Fruit fly (Drosophila melanogaster) whole organism, embryonic: ENCODE results near the gene snz.

Experiments used
- Atf-2 ChIP-seq: fragments of 200-800 bp; sonication (Bioruptor generic); optimal IDR thresholded peaks from 2 replicates; lab custom pipeline; 2016; ENCODE audit warnings: missing biosample characterization, missing genetic modification characterization
- Awh ChIP-seq: fragments of 200-800 bp; sonication (Bioruptor generic); IDR thresholded peaks from 2 replicates; pipeline ENCODE4, ENCODE4 v1.3.6; 2022; ENCODE audit warnings: missing biosample characterization, missing genetic modification characterization
- C15 ChIP-seq: fragments of 200-800 bp; sonication (Bioruptor generic); IDR thresholded peaks from 3 replicates; pipeline ENCODE4 v1.3.6; 2022; ENCODE audit warnings: missing biosample characterization, missing genetic modification characterization
- CG10431 ChIP-seq: fragments of 200-800 bp; sonication (Bioruptor generic); optimal IDR thresholded peaks from 3 replicates; lab custom pipeline; 2018; ENCODE audit warnings: missing biosample characterization, mild to moderate bottlenecking, missing genetic modification characterization
- CG10543 ChIP-seq: fragments of 200-800 bp; sonication (Bioruptor generic); optimal IDR thresholded peaks from 3 replicates; lab custom pipeline; 2017; ENCODE audit warnings: missing biosample characterization, mild to moderate bottlenecking, missing genetic modification characterization, moderate library complexity
- CG10565 ChIP-seq: fragments of 200-800 bp; sonication (Bioruptor generic); optimal IDR thresholded peaks from 3 replicates; lab custom pipeline; 2016; ENCODE audit warnings: missing biosample characterization, mild to moderate bottlenecking, missing genetic modification characterization
- CG10959 ChIP-seq: fragments of 200-800 bp; sonication (Bioruptor generic); IDR thresholded peaks from 2 replicates; pipeline ENCODE4 v1.3.6; 2022; ENCODE audit warnings: missing biosample characterization, missing genetic modification characterization
- CG12155 ChIP-seq: fragments of 200-800 bp; sonication (Bioruptor generic); optimal IDR thresholded peaks from 3 replicates; lab custom pipeline; 2016; ENCODE audit warnings: missing biosample characterization, missing genetic modification characterization
- CG15011 ChIP-seq: fragments of 200-800 bp; sonication (Bioruptor generic); optimal IDR thresholded peaks from 3 replicates; lab custom pipeline; 2018; ENCODE audit warnings: missing biosample characterization, mild to moderate bottlenecking, missing genetic modification characterization
- CG1529 ChIP-seq: fragments of 200-800 bp; sonication (Bioruptor generic); optimal IDR thresholded peaks from 3 replicates; lab custom pipeline; 2018; ENCODE audit warnings: missing biosample characterization, missing genetic modification characterization
- CG1647 ChIP-seq: fragments of 200-800 bp; sonication (Bioruptor generic); optimal IDR thresholded peaks from 3 replicates; lab custom pipeline; 2016; ENCODE audit warnings: missing biosample characterization, missing genetic modification characterization
- CG18619 ChIP-seq: fragments of 200-800 bp; sonication (Bioruptor generic); optimal IDR thresholded peaks from 3 replicates; lab custom pipeline; 2017; ENCODE audit warnings: missing biosample characterization, mild to moderate bottlenecking, missing genetic modification characterization
- CG2202 ChIP-seq: fragments of 200-800 bp; sonication (Bioruptor generic); optimal IDR thresholded peaks from 2 replicates; lab custom pipeline; 2018; ENCODE audit warnings: missing biosample characterization, mild to moderate bottlenecking, missing genetic modification characterization
- CG2712 ChIP-seq: fragments of 200-800 bp; optimal IDR thresholded peaks from 3 replicates; lab custom pipeline; 2019; ENCODE audit warnings: missing biosample characterization, mild to moderate bottlenecking, missing genetic modification characterization, moderate library complexity
- CG3065 ChIP-seq: fragments of 200-800 bp; sonication (Bioruptor generic); optimal IDR thresholded peaks from 2 replicates; lab custom pipeline; 2016; ENCODE audit warnings: missing biosample characterization, missing genetic modification characterization
- CG31388 ChIP-seq: fragments of 200-800 bp; sonication (Bioruptor generic); optimal IDR thresholded peaks from 2 replicates; lab custom pipeline; 2016; ENCODE audit warnings: missing biosample characterization, missing genetic modification characterization
- CG4730 ChIP-seq: fragments of 200-800 bp; sonication (Bioruptor generic); IDR thresholded peaks from 2 replicates; pipeline ENCODE4 v1.3.6; 2022; ENCODE audit warnings: missing biosample characterization, missing genetic modification characterization
- CG5953 ChIP-seq: fragments of 200-800 bp; sonication (Bioruptor generic); IDR thresholded peaks from 2 replicates; pipeline ENCODE4 v1.3.6; 2022; ENCODE audit warnings: missing biosample characterization, missing genetic modification characterization
- CG8089 ChIP-seq: fragments of 200-800 bp; sonication (Bioruptor generic); optimal IDR thresholded peaks from 3 replicates; lab custom pipeline; 2016; ENCODE audit warnings: missing biosample characterization, missing genetic modification characterization
- CG8290 ChIP-seq, 3 experiments: fragments of 200-800 bp; sonication (Bioruptor generic); optimal IDR thresholded peaks; 2 replicates each; lab custom pipeline; 2016 to 2019; ENCODE audit warnings: missing biosample characterization in 3 of 3, missing genetic modification characterization in 3 of 3, mild to moderate bottlenecking in 2 of 3, moderate library complexity in 1 of 3
- CG8765 ChIP-seq: fragments of 200-800 bp; sonication (Bioruptor generic); IDR thresholded peaks from 2 replicates; pipeline ENCODE4 v1.3.6; 2022; ENCODE audit warnings: missing biosample characterization, missing genetic modification characterization
- CG9437 ChIP-seq: fragments of 200-800 bp; sonication (Bioruptor generic); optimal IDR thresholded peaks from 2 replicates; lab custom pipeline; 2018; ENCODE audit warnings: missing biosample characterization, mild to moderate bottlenecking, missing genetic modification characterization
- Camta ChIP-seq: fragments of 200-800 bp; sonication (Bioruptor generic); optimal IDR thresholded peaks from 2 replicates; lab custom pipeline; 2016; ENCODE audit warnings: missing biosample characterization, missing genetic modification characterization
- CkIIα-i1 ChIP-seq: fragments of 200-800 bp; sonication (Bioruptor generic); IDR thresholded peaks from 2 replicates; pipeline ENCODE4 v1.3.6; 2022; ENCODE audit warnings: missing biosample characterization, missing genetic modification characterization
- Dad ChIP-seq: fragments of 200-800 bp; sonication (Bioruptor generic); optimal IDR thresholded peaks from 3 replicates; lab custom pipeline; 2016; ENCODE audit warnings: missing biosample characterization, missing genetic modification characterization
- Doc3 ChIP-seq: fragments of 200-800 bp; sonication (Bioruptor generic); IDR thresholded peaks from 3 replicates; pipeline ENCODE4 v1.3.6; 2022; ENCODE audit warnings: missing biosample characterization, missing genetic modification characterization; ENCODE audit not compliant: partially characterized antibody
- Drgx ChIP-seq: fragments of 200-800 bp; sonication (Bioruptor generic); IDR thresholded peaks from 2 replicates; pipeline ENCODE4 v1.3.6; 2022; ENCODE audit warnings: missing biosample characterization, missing genetic modification characterization
- Kr ChIP-seq: fragments of 200-800 bp; sonication (Bioruptor generic); optimal IDR thresholded peaks from 2 replicates; lab custom pipeline; 2017; ENCODE audit warnings: missing biosample characterization, mild to moderate bottlenecking, missing genetic modification characterization
- Lpt ChIP-seq: fragments of >200 bp; optimal IDR thresholded peaks from 2 replicates; lab custom pipeline; 2018; ENCODE audit warnings: missing biosample characterization, missing genetic modification characterization
- MBD-R2 ChIP-seq: fragments of 200-800 bp; sonication (Bioruptor generic); IDR thresholded peaks from 2 replicates; pipeline ENCODE4 v1.3.6; 2022; ENCODE audit warnings: missing biosample characterization, missing genetic modification characterization
- Nf-YC ChIP-seq: fragments of 200-800 bp; optimal IDR thresholded peaks from 3 replicates; lab custom pipeline; 2019; ENCODE audit warnings: missing biosample characterization, mild to moderate bottlenecking, missing genetic modification characterization, moderate library complexity
- Side ChIP-seq: fragments of 200-800 bp; sonication (Bioruptor generic); optimal IDR thresholded peaks from 2 replicates; lab custom pipeline; 2016; ENCODE audit warnings: missing biosample characterization, missing genetic modification characterization
- amos ChIP-seq: fragments of 200-800 bp; sonication (Bioruptor generic); IDR thresholded peaks from 2 replicates; pipeline ENCODE4 v1.3.6; 2022; ENCODE audit warnings: missing biosample characterization, missing genetic modification characterization; ENCODE audit not compliant: partially characterized antibody
- aop ChIP-seq: fragments of 200-800 bp; sonication (Bioruptor generic); IDR thresholded peaks from 2 replicates; pipeline ENCODE4 v1.3.6; 2022; ENCODE audit warnings: missing biosample characterization, missing genetic modification characterization
- bsh ChIP-seq, 2 experiments: fragments of 200-800 bp; sonication (Bioruptor generic); optimal IDR thresholded peaks; 2 replicates each; lab custom pipeline; 2017 to 2018; ENCODE audit warnings: mild to moderate bottlenecking in 2 of 2, missing biosample characterization in 2 of 2, missing genetic modification characterization in 2 of 2, moderate library complexity in 1 of 2
- cg ChIP-seq: fragments of 200-800 bp; sonication (Bioruptor generic); optimal IDR thresholded peaks from 3 replicates; lab custom pipeline; 2019; ENCODE audit warnings: missing biosample characterization, mild to moderate bottlenecking, missing genetic modification characterization, moderate library complexity
- chif ChIP-seq, 2 experiments: fragments of 200-800 bp; sonication (Bioruptor generic); optimal IDR thresholded peaks; 3 replicates each; lab custom pipeline; 2016; ENCODE audit warnings: missing biosample characterization in 2 of 2, missing genetic modification characterization in 2 of 2
- crol ChIP-seq: fragments of 200-800 bp; sonication (Bioruptor generic); IDR thresholded peaks from 2 replicates; pipeline ENCODE4 v1.3.6; 2022; ENCODE audit warnings: missing biosample characterization, missing genetic modification characterization
- disco-r ChIP-seq: fragments of 200-800 bp; sonication (Bioruptor generic); optimal IDR thresholded peaks from 2 replicates; lab custom pipeline; 2016; ENCODE audit warnings: missing biosample characterization, missing genetic modification characterization
- gem ChIP-seq: fragments of 200-800 bp; sonication (Bioruptor generic); optimal IDR thresholded peaks from 2 replicates; lab custom pipeline; 2019; ENCODE audit warnings: missing biosample characterization, mild to moderate bottlenecking, missing genetic modification characterization, moderate library complexity
- h ChIP-seq: fragments of >200 bp; optimal IDR thresholded peaks from 2 replicates; lab custom pipeline; 2017
- hbn ChIP-seq: fragments of 200-800 bp; sonication (Bioruptor generic); IDR thresholded peaks from 2 replicates; pipeline ENCODE4 v1.3.6; 2022; ENCODE audit warnings: missing biosample characterization, missing genetic modification characterization; ENCODE audit not compliant: partially characterized antibody
- hth ChIP-seq: fragments of >200 bp; optimal IDR thresholded peaks from 2 replicates; lab custom pipeline; 2017; ENCODE audit warnings: inconsistent platforms
- mam ChIP-seq: fragments of 200-800 bp; sonication (Bioruptor generic); optimal IDR thresholded peaks from 3 replicates; lab custom pipeline; 2016; ENCODE audit warnings: missing biosample characterization, missing genetic modification characterization
- otp ChIP-seq: fragments of 200-800 bp; sonication (Bioruptor generic); IDR thresholded peaks from 3 replicates; pipeline ENCODE4, ENCODE4 v1.3.6; 2022; ENCODE audit warnings: missing biosample characterization, missing genetic modification characterization
- rib ChIP-seq: fragments of 200-800 bp; sonication (Bioruptor generic); IDR thresholded peaks from 2 replicates; pipeline ENCODE4 v1.3.6; 2022; ENCODE audit warnings: missing biosample characterization, missing genetic modification characterization
- slbo ChIP-seq: fragments of 200-800 bp; sonication (Bioruptor generic); IDR thresholded peaks from 2 replicates; pipeline ENCODE4 v1.3.6; 2022; ENCODE audit warnings: missing biosample characterization, missing genetic modification characterization
- tgo ChIP-seq: fragments of 200-800 bp; sonication (Bioruptor generic); IDR thresholded peaks from 3 replicates; pipeline ENCODE4 v1.3.6; 2022; ENCODE audit warnings: missing biosample characterization, missing genetic modification characterization

snz gene

dm6 chrX:7933210-7933915, 21.5 kb downstream of the snz start, which contains the start of the genes Dhdds and RpS14a (continued):
- TF ChIP-seq hbn = peak; percentile 65; the same call in 1 of the 2 replicates
- TF ChIP-seq C15 (GFP tag; lab: Robert Waterston, UW) = no peak
- no peak for TF ChIP-seq tgo (GFP tag; lab: Robert Waterston, UW)
- TF ChIP-seq Side = peak; percentile 45
- TF ChIP-seq disco-r (GFP tag; lab: Kevin White, UChicago) = no peak
- TF ChIP-seq amos = peak; percentile 75
- peak; percentile 58 for TF ChIP-seq Dad (GFP tag; lab: Kevin White, UChicago)
- peak; percentile 11 for TF ChIP-seq CG8089 (GFP tag; lab: Kevin White, UChicago)
- TF ChIP-seq CG15011 (GFP tag; lab: Kevin White, UChicago) = peak; percentile 49
- no peak for TF ChIP-seq Lpt (GFP tag; lab: Kevin White, UChicago)
- peak; percentile 54 for TF ChIP-seq Nf-YC (tag; lab: Kevin White, UChicago)
- TF ChIP-seq CG9437 = peak; percentile 71
- TF ChIP-seq chif (GFP tag; optimal IDR thresholded peaks at IDR 0.05; lab: Kevin White, UChicago) = peak; percentile 12 to 59
- TF ChIP-seq cg (GFP tag; lab: Kevin White, UChicago) = no peak
- TF ChIP-seq CkIIα-i1 (GFP tag; lab: Robert Waterston, UW) = no peak
- TF ChIP-seq CG31388 = no peak
- TF ChIP-seq MBD-R2 = peak; percentile 49; the same call in 1 of the 2 replicates
- peak; percentile 56 for TF ChIP-seq CG8290 (GFP tag; optimal IDR thresholded peaks at IDR 0.05; lab: Kevin White, UChicago)
- peak; percentile 17 to 35 for TF ChIP-seq CG8290 (tag; optimal IDR thresholded peaks at IDR 0.05; lab: Kevin White, UChicago)
- no peak for TF ChIP-seq rib (GFP tag; lab: Robert Waterston, UW)
- TF ChIP-seq CG1647 = no peak
- no peak; the same call in 1 of the 2 replicates for TF ChIP-seq slbo (GFP tag; lab: Robert Waterston, UW)
- TF ChIP-seq CG10543 (GFP tag; lab: Kevin White, UChicago) = peak; percentile 65
- peak; percentile 17 for TF ChIP-seq Atf-2
- no peak for TF ChIP-seq Awh (GFP tag; lab: Robert Waterston, UW)
- TF ChIP-seq Doc3 (GFP tag; lab: Robert Waterston, UW) = peak; percentile 69; the same call in 2 of the 3 replicates
- TF ChIP-seq crol (GFP tag; lab: Robert Waterston, UW) = no peak
- TF ChIP-seq gem = peak; percentile 36
- TF ChIP-seq Camta = peak; percentile 59
- TF ChIP-seq CG2712 (tag; lab: Kevin White, UChicago) = peak; percentile 66
- peak; percentile 39; the same call in 1 of the 3 replicates for TF ChIP-seq otp (GFP tag; lab: Robert Waterston, UW)
- no peak for TF ChIP-seq Kr (GFP tag; lab: Kevin White, UChicago)
- no peak for TF ChIP-seq aop
- TF ChIP-seq CG10565 (GFP tag; lab: Kevin White, UChicago) = no peak
- peak; percentile 73 for TF ChIP-seq CG18619 (GFP tag; lab: Kevin White, UChicago)
- peak; percentile 26 for TF ChIP-seq CG2202 (tag; lab: Kevin White, UChicago)
- peak in 1 of 2 experiments; percentile 25 for TF ChIP-seq bsh (GFP tag; optimal IDR thresholded peaks at IDR 0.05; lab: Kevin White, UChicago)
- peak; percentile 74 for TF ChIP-seq CG10431
- TF ChIP-seq h (lab: Kevin White, UChicago) = no peak
- TF ChIP-seq Drgx (GFP tag; lab: Robert Waterston, UW) = no peak
- no peak for TF ChIP-seq CG8765 (GFP tag; lab: Robert Waterston, UW)
- TF ChIP-seq CG10959 (GFP tag; lab: Robert Waterston, UW) = no peak
- no peak for TF ChIP-seq CG5953 (GFP tag; lab: Robert Waterston, UW)
- no peak for TF ChIP-seq CG4730 (GFP tag; lab: Robert Waterston, UW)
- TF ChIP-seq CG3065 = no peak
- TF ChIP-seq CG12155 (GFP tag; lab: Kevin White, UChicago) = peak; percentile 38
- TF ChIP-seq mam (GFP tag; lab: Kevin White, UChicago) = peak; percentile 35
- no peak for TF ChIP-seq hth
- peak; percentile 19 for TF ChIP-seq CG1529 (GFP tag; lab: Kevin White, UChicago)
